Fruit fly (Drosophila melanogaster) whole organism, prepupa: ENCODE results near the gene phu.
A peak's percentile ranks its signal among the peaks of the same experiment; 100 is the strongest.

Source experiments
- CG1621 ChIP-seq: fragments of 200-800 bp; sonication (Bioruptor generic); optimal IDR thresholded peaks from 3 replicates; lab custom pipeline; 2018; ENCODE audit warnings: missing biosample characterization, mild to moderate bottlenecking, missing genetic modification characterization
- CG32006 ChIP-seq: fragments of 200-800 bp; sonication (Bioruptor generic); optimal IDR thresholded peaks from 3 replicates; lab custom pipeline; 2017; ENCODE audit warnings: missing biosample characterization, mild to moderate bottlenecking, missing genetic modification characterization
- CG3919 ChIP-seq: fragments of 200-800 bp; sonication (Bioruptor generic); optimal IDR thresholded peaks from 3 replicates; lab custom pipeline; 2016; ENCODE audit warnings: missing biosample characterization, missing genetic modification characterization
- CG6163 ChIP-seq: fragments of 200-800 bp; sonication (Bioruptor generic); IDR thresholded peaks from 3 replicates; pipeline ENCODE4 v1.3.6; 2022; ENCODE audit warnings: missing biosample characterization, missing genetic modification characterization
- Sox102F ChIP-seq: fragments of 200-800 bp; sonication (Bioruptor generic); optimal IDR thresholded peaks from 2 replicates; lab custom pipeline; 2016; ENCODE audit warnings: missing biosample characterization, mild to moderate bottlenecking, missing genetic modification characterization
- Sox14 ChIP-seq: fragments of 200-800 bp; sonication (Bioruptor generic); optimal IDR thresholded peaks from 3 replicates; lab custom pipeline; 2016; ENCODE audit warnings: missing biosample characterization, missing genetic modification characterization
- dsx ChIP-seq: fragments of 200-800 bp; optimal IDR thresholded peaks from 3 replicates; lab custom pipeline; 2019; ENCODE audit warnings: missing biosample characterization, mild to moderate bottlenecking, missing genetic modification characterization, moderate library complexity; ENCODE audit not compliant: poor library complexity, severe bottlenecking
- eg ChIP-seq: fragments of 200-800 bp; sonication (Bioruptor generic); IDR thresholded peaks from 3 replicates; pipeline ENCODE4 v1.3.6; 2022; ENCODE audit warnings: missing biosample characterization, missing genetic modification characterization
- ss ChIP-seq, 2 experiments: fragments of 200-800 bp; sonication (Bioruptor generic); optimal IDR thresholded peaks; 2 replicates in 1 of 2; 3 replicates in 1 of 2; lab custom pipeline; 2017 to 2018; ENCODE audit warnings: mild to moderate bottlenecking in 2 of 2, missing biosample characterization in 2 of 2, missing genetic modification characterization in 2 of 2, moderate library complexity in 1 of 2

DNA sequence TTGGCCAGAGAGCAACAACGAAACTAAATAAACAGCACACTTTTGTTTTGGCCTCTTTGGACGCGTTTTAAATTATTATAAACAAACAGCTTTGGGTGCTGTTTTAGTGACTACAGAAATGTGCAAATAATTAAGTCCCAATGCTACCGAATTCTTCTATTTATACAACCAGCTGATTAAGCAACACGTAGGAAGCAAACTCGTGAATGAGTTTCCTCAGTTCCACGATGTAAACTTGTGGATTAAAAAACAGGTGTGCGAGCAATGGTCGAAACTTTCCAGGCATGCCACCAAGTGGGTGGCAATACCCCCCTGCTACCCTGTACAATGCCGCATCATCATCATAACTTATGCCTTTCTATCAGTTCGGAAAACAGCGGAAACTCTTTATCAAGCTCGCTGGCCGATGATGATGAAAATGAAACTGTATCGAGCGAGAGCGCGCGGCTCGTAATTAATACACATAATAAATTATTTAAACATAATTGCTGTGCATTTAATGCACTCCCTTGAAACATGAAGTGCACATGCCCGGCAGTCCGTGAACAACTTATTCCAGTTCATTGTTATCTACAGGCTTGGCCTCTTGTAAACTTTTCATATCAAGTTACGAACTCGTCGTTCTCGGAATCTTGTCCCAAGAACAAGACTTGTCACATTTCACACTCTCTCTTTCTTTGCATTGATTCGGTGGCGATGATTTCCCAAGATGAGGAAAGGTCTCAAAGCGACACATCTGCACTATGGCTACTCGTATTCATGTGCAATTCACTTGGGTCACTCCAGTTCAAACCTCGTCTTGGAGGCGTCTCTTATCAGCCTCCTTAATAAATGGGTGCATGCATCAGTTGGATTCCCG is 5.8 kb downstream of the phu start:
- TF ChIP-seq CG32006 (GFP tag; lab: Kevin White, UChicago) (no peak), eg (GFP tag; lab: Robert Waterston, UW) (0 out of 3 replicates have a peak, but pooled peaks have one; percentile 19), CG6163 (0 out of 3 replicates have a peak, but pooled peaks have one; percentile 27), dsx (GFP tag; lab: Kevin White, UChicago) (no peak), CG1621 (tag; lab: Kevin White, UChicago) (no peak), CG3919 (no peak), Sox102F (GFP tag; lab: Kevin White, UChicago) (no peak), ss (GFP tag; optimal IDR thresholded peaks at IDR 0.05; lab: Kevin White, UChicago) (no peak), Sox14 (GFP tag; lab: Kevin White, UChicago) (no peak)
